Worm (Caenorhabditis elegans) whole organism, L3 larva: ENCODE results near the gene M01H9.2.

ENCODE experiments used
- ZK546.5 ChIP-seq: sonication (generic microtip); optimal IDR thresholded peaks from 2 replicates; lab custom pipeline; 2017; ENCODE audit warnings: missing biosample characterization, missing genetic modification characterization
- daf-12 ChIP-seq: fragments of 150-350 bp; optimal IDR thresholded peaks from 2 replicates; lab custom pipeline; 2014; ENCODE audit warnings: missing biosample characterization, missing genetic modification reagents, missing genetic modification characterization
- elt-1 ChIP-seq: fragments of 150-350 bp; optimal IDR thresholded peaks from 2 replicates; lab custom pipeline; 2014; ENCODE audit warnings: missing biosample characterization, missing genetic modification characterization
- fos-1 ChIP-seq: fragments of 150-350 bp; optimal IDR thresholded peaks from 2 replicates; lab custom pipeline; 2014; ENCODE audit warnings: missing biosample characterization, missing genetic modification characterization
- mdl-1 ChIP-seq: fragments of 150-350 bp; optimal IDR thresholded peaks from 2 replicates; lab custom pipeline; 2014; ENCODE audit warnings: missing biosample characterization, missing genetic modification characterization
- mml-1 ChIP-seq: fragments of 150-350 bp; sonication (generic microtip); optimal IDR thresholded peaks from 3 replicates; lab custom pipeline; 2014; ENCODE audit warnings: missing biosample characterization, missing genetic modification characterization
- nhr-28 ChIP-seq: fragments of 150-350 bp; optimal IDR thresholded peaks from 2 replicates; lab custom pipeline; 2014; ENCODE audit warnings: missing biosample characterization, missing genetic modification characterization
- pqm-1 ChIP-seq: fragments of 150-350 bp; optimal IDR thresholded peaks from 2 replicates; lab custom pipeline; 2017; ENCODE audit warnings: missing biosample characterization, missing genetic modification characterization, inconsistent platforms
- tbx-2 ChIP-seq: sonication (generic microtip); optimal IDR thresholded peaks from 2 replicates; lab custom pipeline; 2016; ENCODE audit warnings: mild to moderate bottlenecking, missing genetic modification characterization, missing compliant biosample characterization

M01H9.2 gene

DNA sequence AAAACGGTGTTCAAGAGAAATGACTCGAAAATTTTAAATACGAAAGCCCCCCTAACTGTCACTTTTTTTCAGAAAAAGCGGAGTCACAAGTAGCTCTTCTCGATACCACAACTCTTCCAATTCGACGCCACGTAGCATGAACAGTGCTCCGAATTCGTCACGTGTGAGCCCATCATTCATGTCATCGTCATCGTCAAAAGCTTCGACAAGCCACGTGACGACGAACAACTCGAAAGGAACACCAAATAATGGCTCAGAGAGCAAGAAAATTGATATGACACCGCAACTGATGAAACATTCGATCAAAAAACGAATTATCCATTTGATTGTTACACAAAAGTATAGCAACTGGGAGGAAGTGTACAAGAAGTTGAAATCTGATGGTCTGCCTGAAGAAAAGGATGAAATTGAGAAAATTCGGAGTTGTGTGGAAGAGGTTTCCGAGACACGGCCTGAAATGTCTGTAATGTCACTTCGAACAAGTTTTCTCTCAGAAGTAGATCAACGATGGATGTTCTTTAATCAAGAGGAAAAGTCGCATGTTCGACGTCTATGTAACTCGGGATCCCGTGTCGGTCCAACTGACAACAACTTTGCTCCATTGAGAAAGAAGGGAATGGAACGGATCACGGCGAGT lies 51.6 kb downstream of the M01H9.2 start:
- TF ChIP-seq pqm-1 (tag; lab: Kevin White, UChicago) (no peak), tbx-2 (no peak), mdl-1 (tag; lab: Kevin White, UChicago) (no peak), nhr-28 (tag; lab: Kevin White, UChicago) (no peak), daf-12 (tag; lab: Kevin White, UChicago) (no peak), mml-1 (no peak)

DNA sequence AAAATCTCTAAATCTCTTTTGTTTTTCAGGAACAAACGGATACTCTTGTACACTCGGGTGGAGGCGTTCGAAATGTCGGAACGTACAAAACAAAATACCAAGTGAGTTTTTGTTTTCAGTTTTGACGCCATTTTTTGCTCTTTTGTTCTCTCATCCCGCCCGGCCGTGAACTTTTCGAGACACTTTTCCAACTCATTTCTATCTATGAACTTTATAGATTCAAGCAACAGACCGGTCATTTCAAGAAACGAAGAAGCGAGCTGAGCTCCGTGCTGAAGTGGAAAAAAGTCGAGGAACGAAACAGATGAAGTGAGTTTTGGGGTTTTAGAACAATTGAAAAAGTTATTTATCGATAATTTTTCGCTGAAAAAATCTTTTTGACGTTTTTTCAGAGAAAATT lies 52.5 kb downstream of the M01H9.2 start:
- TF ChIP-seq pqm-1 (tag; lab: Kevin White, UChicago) (no peak), ZK546.5 (tag; lab: Kevin White, UChicago) (no peak), elt-1 (no peak), fos-1 (no peak)
